Fruit fly (Drosophila melanogaster) whole organism, pupa: ENCODE results near the gene CG15459.

Experiments
- CG15710 ChIP-seq: fragments of 200-800 bp; sonication (Bioruptor generic); optimal IDR thresholded peaks from 2 replicates; lab custom pipeline; 2018; ENCODE audit warnings: missing biosample characterization, mild to moderate bottlenecking, missing genetic modification characterization, moderate library complexity
- CG17806 ChIP-seq: fragments of 200-800 bp; sonication (Bioruptor generic); optimal IDR thresholded peaks from 2 replicates; lab custom pipeline; 2018; ENCODE audit warnings: missing biosample characterization, mild to moderate bottlenecking, missing genetic modification characterization, moderate library complexity
- CG32121 ChIP-seq: fragments of 200-800 bp; sonication (Bioruptor generic); IDR thresholded peaks from 2 replicates; pipeline ENCODE4 v1.3.6; 2022; ENCODE audit warnings: missing biosample characterization, missing genetic modification characterization
- CG4496 ChIP-seq: fragments of 200-800 bp; sonication (Bioruptor generic); IDR thresholded peaks from 3 replicates; pipeline ENCODE4 v1.3.6; 2022; ENCODE audit warnings: missing biosample characterization, missing genetic modification characterization
- CG8159 ChIP-seq: fragments of 200-800 bp; sonication (Bioruptor generic); optimal IDR thresholded peaks from 3 replicates; lab custom pipeline; 2018; ENCODE audit warnings: missing biosample characterization, mild to moderate bottlenecking, missing genetic modification characterization, moderate library complexity
- CG8301 ChIP-seq: fragments of 200-800 bp; sonication (Bioruptor generic); optimal IDR thresholded peaks from 2 replicates; lab custom pipeline; 2018; ENCODE audit warnings: missing biosample characterization, mild to moderate bottlenecking, missing genetic modification characterization
- CG9948 ChIP-seq: fragments of 200-800 bp; sonication (Bioruptor generic); optimal IDR thresholded peaks from 2 replicates; lab custom pipeline; 2018; ENCODE audit warnings: missing biosample characterization, mild to moderate bottlenecking, missing genetic modification characterization, moderate library complexity
- D1 ChIP-seq: fragments of 200-800 bp; sonication (Bioruptor generic); optimal IDR thresholded peaks from 2 replicates; lab custom pipeline; 2018; ENCODE audit warnings: missing biosample characterization, mild to moderate bottlenecking, missing genetic modification characterization, moderate library complexity
- EcR ChIP-seq: fragments of 200-800 bp; sonication (Bioruptor generic); optimal IDR thresholded peaks from 3 replicates; lab custom pipeline; 2019; ENCODE audit warnings: missing biosample characterization, missing genetic modification characterization, mild to moderate bottlenecking, moderate library complexity, missing genetic modification reagents
- Ets98B ChIP-seq: fragments of 200-800 bp; sonication (Bioruptor generic); IDR thresholded peaks from 2 replicates; pipeline ENCODE4 v1.3.6; 2022; ENCODE audit warnings: missing biosample characterization, missing genetic modification characterization
- Pif1A ChIP-seq: fragments of 200-800 bp; sonication (Bioruptor generic); optimal IDR thresholded peaks from 3 replicates; lab custom pipeline; 2016; ENCODE audit warnings: missing biosample characterization, missing genetic modification characterization
- fd96Ca ChIP-seq: fragments of 200-800 bp; sonication (Bioruptor generic); IDR thresholded peaks from 3 replicates; pipeline ENCODE4 v1.3.6; 2022; ENCODE audit warnings: missing biosample characterization, missing genetic modification characterization
- gl ChIP-seq: fragments of 200-800 bp; sonication (Bioruptor generic); optimal IDR thresholded peaks from 2 replicates; lab custom pipeline; 2018; ENCODE audit warnings: missing biosample characterization, mild to moderate bottlenecking, missing genetic modification characterization
- rn ChIP-seq: fragments of 200-800 bp; sonication (Bioruptor generic); IDR thresholded peaks from 2 replicates; pipeline ENCODE4 v1.3.6; 2022; ENCODE audit warnings: missing biosample characterization, missing genetic modification characterization

Gene CG15459

DNA sequence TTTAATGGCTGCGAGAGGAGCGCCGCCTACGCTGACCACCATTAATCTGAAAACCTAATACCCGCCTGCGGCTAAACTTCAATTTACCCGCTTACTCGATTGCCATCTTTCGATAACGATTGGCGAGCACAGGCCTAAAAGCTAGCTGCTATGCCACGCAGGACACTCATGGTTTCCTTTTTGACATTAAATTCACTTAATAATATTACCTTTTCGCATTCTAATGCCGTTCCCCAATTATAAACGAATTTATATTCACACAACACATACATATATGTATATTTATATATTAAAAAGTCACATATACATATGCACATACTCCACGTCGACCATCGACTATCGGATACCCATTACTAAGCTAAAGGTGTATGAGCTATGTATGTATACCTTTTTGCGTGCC is 23.7 kb downstream of the CG15459 start:
- TF ChIP-seq CG9948: no peak

DNA sequence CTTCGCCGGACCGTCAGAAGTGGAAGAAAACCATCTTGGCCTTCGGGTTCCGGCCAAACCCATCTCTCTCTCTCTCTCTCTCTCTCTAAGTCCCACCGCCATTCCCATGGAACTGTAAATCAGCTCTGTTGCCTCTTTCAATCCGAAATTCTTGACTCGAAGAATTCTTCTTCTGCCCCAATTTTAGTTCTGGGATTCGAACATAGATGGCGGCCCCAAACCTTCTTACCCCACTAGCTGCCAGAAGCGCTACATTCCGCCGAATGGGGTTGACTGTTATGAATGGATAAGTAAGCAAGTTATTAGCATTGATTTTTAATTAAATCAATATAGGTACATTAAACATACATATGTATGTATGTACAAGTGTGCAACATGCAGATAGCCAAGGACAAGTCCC is 27.5 kb downstream of the CG15459 start:
- TF ChIP-seq CG32121 (GFP tag; lab: Robert Waterston, UW): no peak
- TF ChIP-seq CG15710: no peak
- TF ChIP-seq fd96Ca (GFP tag; lab: Robert Waterston, UW): no peak
- no peak for TF ChIP-seq EcR
- no peak for TF ChIP-seq rn (GFP tag; lab: Robert Waterston, UW)
- TF ChIP-seq CG9948: no peak
- no peak for TF ChIP-seq CG17806 (tag; lab: Kevin White, UChicago)

DNA sequence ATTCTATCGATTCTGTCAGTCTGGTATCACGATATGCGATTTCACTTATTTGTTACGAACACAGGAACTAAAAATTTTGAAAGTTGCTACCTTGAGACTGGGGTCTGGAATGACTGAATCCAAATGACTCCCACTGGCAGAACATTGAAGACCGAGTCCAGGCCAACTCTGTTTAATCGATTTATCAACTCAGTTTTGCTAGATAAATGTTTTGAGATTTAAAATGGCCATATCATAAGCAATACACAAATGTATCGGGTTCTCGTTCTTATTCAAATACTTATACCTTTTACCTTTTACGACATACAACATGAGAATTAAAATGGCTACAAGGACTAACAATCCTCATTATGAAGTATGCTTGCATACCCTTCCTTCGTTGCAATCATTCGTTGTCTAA is 37.0 kb downstream of the CG15459 start, which contains the start of gene CG12679:
Gene CG12679, minus strand, starts transcription at position 101 of the 400 bp plus-strand sequence.
- TF ChIP-seq CG4496 (GFP tag; lab: Robert Waterston, UW) (no peak), D1 (tag; lab: Kevin White, UChicago) (no peak), CG8301 (no peak), CG8159 (tag; lab: Kevin White, UChicago) (no peak), Ets98B (no peak), gl (tag; lab: Kevin White, UChicago) (no peak), Pif1A (no peak)
